Worm (Caenorhabditis elegans) whole organism, L1 larva: ENCODE data around the gene F44G4.6.

Experiments used
- C04F5.9 ChIP-seq: sonication (generic microtip); optimal IDR thresholded peaks from 2 replicates; lab custom pipeline; 2016; ENCODE audit warnings: missing genetic modification characterization, missing compliant biosample characterization
- C34B4.2 ChIP-seq: sonication (generic microtip); optimal IDR thresholded peaks from 2 replicates; lab custom pipeline; 2017; ENCODE audit warnings: mild to moderate bottlenecking, missing genetic modification characterization, missing compliant biosample characterization
- F16B12.6 ChIP-seq: fragments of 150-350 bp; optimal IDR thresholded peaks from 2 replicates; lab custom pipeline; 2014; ENCODE audit warnings: missing biosample characterization, missing genetic modification characterization
- Y116A8C.19 ChIP-seq: sonication (generic microtip); optimal IDR thresholded peaks from 2 replicates; lab custom pipeline; 2016; ENCODE audit warnings: missing compliant biosample characterization, missing genetic modification characterization, borderline replicate concordance
- aha-1 ChIP-seq: fragments of 150-350 bp; optimal IDR thresholded peaks from 2 replicates; lab custom pipeline; 2014; ENCODE audit warnings: missing biosample characterization, missing genetic modification characterization
- aly-2 ChIP-seq: fragments of 150-350 bp; optimal IDR thresholded peaks from 2 replicates; lab custom pipeline; 2014; ENCODE audit warnings: missing biosample characterization, missing genetic modification characterization
- ama-1 ChIP-seq: fragments of 150-350 bp; optimal IDR thresholded peaks from 2 replicates; lab custom pipeline; 2014
- blmp-1 ChIP-seq: fragments of 150-350 bp; optimal IDR thresholded peaks from 2 replicates; lab custom pipeline; 2014; ENCODE audit warnings: missing biosample characterization, missing genetic modification characterization
- ceh-63 ChIP-seq: fragments of 200-800 bp; sonication (Bioruptor generic); optimal IDR thresholded peaks from 2 replicates; lab custom pipeline; 2018; ENCODE audit warnings: mild to moderate bottlenecking, missing genetic modification characterization, missing compliant biosample characterization
- ceh-82 ChIP-seq, 3 experiments: fragments of 150-350 bp in 1 of 3; sonication (generic microtip) in 2 of 3; optimal IDR thresholded peaks; 2 replicates each; lab custom pipeline; 2014 to 2017; ENCODE audit warnings: missing biosample characterization in 3 of 3, missing genetic modification characterization in 3 of 3
- ceh-88 ChIP-seq: fragments of 200-800 bp; sonication (Bioruptor generic); IDR thresholded peaks from 2 replicates; pipeline ENCODE4 v1.3.6; 2022; ENCODE audit warnings: missing genetic modification characterization, missing compliant biosample characterization
- efl-1 ChIP-seq, 4 experiments: fragments of 150-350 bp; optimal IDR thresholded peaks in 3 of 4; peaks in 1 of 4; 1 replicate in 1 of 4; 2 replicates in 3 of 4; lab custom pipeline; 2014; ENCODE audit warnings: missing biosample characterization in 2 of 4, missing genetic modification characterization in 2 of 4, missing genetic modification reagents in 2 of 4
- elt-2 ChIP-seq: sonication (generic microtip); optimal IDR thresholded peaks from 2 replicates; lab custom pipeline; 2016; ENCODE audit warnings: missing genetic modification characterization, mild to moderate bottlenecking, inconsistent platforms, missing compliant biosample characterization, missing genetic modification reagents
- elt-3 ChIP-seq, 6 experiments: fragments of 150-350 bp in 1 of 6; sonication (generic microtip); optimal IDR thresholded peaks; 2 replicates each; lab custom pipeline; 2017 to 2018; ENCODE audit warnings: missing biosample characterization in 6 of 6, missing genetic modification characterization in 6 of 6, inconsistent platforms in 1 of 6
- ets-5 ChIP-seq: fragments of 200-800 bp; sonication (Bioruptor generic); IDR thresholded peaks from 2 replicates; pipeline ENCODE4 v1.3.6; 2022; ENCODE audit warnings: missing genetic modification characterization, missing compliant biosample characterization
- fkh-10 ChIP-seq: sonication (generic microtip); optimal IDR thresholded peaks from 2 replicates; lab custom pipeline; 2017; ENCODE audit warnings: missing biosample characterization, missing genetic modification reagents, missing genetic modification characterization
- fkh-4 ChIP-seq: sonication (generic microtip); optimal IDR thresholded peaks from 2 replicates; lab custom pipeline; 2016; ENCODE audit warnings: missing compliant biosample characterization, missing genetic modification characterization, borderline replicate concordance
- fkh-8 ChIP-seq: sonication (generic microtip); optimal IDR thresholded peaks from 2 replicates; lab custom pipeline; 2016; ENCODE audit warnings: mild to moderate bottlenecking, missing genetic modification characterization, missing compliant biosample characterization
- fos-1 ChIP-seq: fragments of 150-350 bp; optimal IDR thresholded peaks from 2 replicates; lab custom pipeline; 2014; ENCODE audit warnings: missing biosample characterization, missing genetic modification characterization
- grh-1 ChIP-seq: fragments of 200-800 bp; sonication (Bioruptor generic); IDR thresholded peaks from 2 replicates; pipeline ENCODE4 v1.3.6; 2022; ENCODE audit warnings: missing genetic modification reagents, missing genetic modification characterization, missing compliant biosample characterization
- hpl-2 ChIP-seq: fragments of 150-350 bp; optimal IDR thresholded peaks from 2 replicates; lab custom pipeline; 2014; ENCODE audit warnings: missing biosample characterization, missing genetic modification reagents, missing genetic modification characterization
- irx-1 ChIP-seq: sonication (generic microtip); optimal IDR thresholded peaks from 2 replicates; lab custom pipeline; 2016; ENCODE audit warnings: missing genetic modification characterization, missing compliant biosample characterization
- isw-1 ChIP-seq: fragments of 200-800 bp; sonication (Bioruptor generic); IDR thresholded peaks from 2 replicates; pipeline ENCODE4 v1.3.6; 2022; ENCODE audit warnings: missing genetic modification characterization, missing compliant biosample characterization
- jun-1 ChIP-seq: fragments of 150-350 bp; optimal IDR thresholded peaks from 2 replicates; lab custom pipeline; 2014; ENCODE audit warnings: missing biosample characterization, missing genetic modification reagents, missing genetic modification characterization
- lin-14 ChIP-seq: fragments of 200-800 bp; sonication (Bioruptor generic); optimal IDR thresholded peaks from 2 replicates; lab custom pipeline; 2018; ENCODE audit warnings: mild to moderate bottlenecking, missing genetic modification characterization, moderate library complexity, missing compliant biosample characterization
- lin-15B ChIP-seq: fragments of 150-350 bp; sonication (generic microtip); optimal IDR thresholded peaks from 3 replicates; lab custom pipeline; 2014; ENCODE audit warnings: missing biosample characterization, missing genetic modification characterization
- lin-35 ChIP-seq, 2 experiments: fragments of 150-350 bp; optimal IDR thresholded peaks; 2 replicates each; lab custom pipeline; 2014; ENCODE audit warnings: missing biosample characterization in 2 of 2, missing genetic modification characterization in 2 of 2, missing genetic modification reagents in 2 of 2
- mep-1 ChIP-seq: fragments of 150-350 bp; optimal IDR thresholded peaks from 2 replicates; lab custom pipeline; 2014; ENCODE audit warnings: missing biosample characterization, missing genetic modification characterization
- nhr-11 ChIP-seq: fragments of 150-350 bp; optimal IDR thresholded peaks from 2 replicates; lab custom pipeline; 2014; ENCODE audit warnings: missing biosample characterization, missing genetic modification characterization
- nhr-12 ChIP-seq: sonication (generic microtip); optimal IDR thresholded peaks from 2 replicates; lab custom pipeline; 2017; ENCODE audit warnings: missing biosample characterization, missing genetic modification characterization
- nhr-20 ChIP-seq: sonication (generic microtip); optimal IDR thresholded peaks from 2 replicates; lab custom pipeline; 2016; ENCODE audit warnings: mild to moderate bottlenecking, missing genetic modification characterization, missing compliant biosample characterization
- nhr-237 ChIP-seq: fragments of 150-350 bp; optimal IDR thresholded peaks from 2 replicates; lab custom pipeline; 2014; ENCODE audit warnings: missing biosample characterization, missing genetic modification characterization
- nhr-28 ChIP-seq: fragments of 150-350 bp; optimal IDR thresholded peaks from 2 replicates; lab custom pipeline; 2014; ENCODE audit warnings: missing biosample characterization, missing genetic modification characterization
- nhr-47 ChIP-seq: sonication (generic microtip); optimal IDR thresholded peaks from 2 replicates; lab custom pipeline; 2016; ENCODE audit warnings: mild to moderate bottlenecking, missing genetic modification characterization, moderate library complexity, missing compliant biosample characterization
- nhr-71 ChIP-seq: sonication (generic microtip); optimal IDR thresholded peaks from 2 replicates; lab custom pipeline; 2016; ENCODE audit warnings: mild to moderate bottlenecking, missing genetic modification characterization, moderate library complexity, missing compliant biosample characterization
- nhr-77 ChIP-seq: fragments of 150-350 bp; optimal IDR thresholded peaks from 2 replicates; lab custom pipeline; 2014; ENCODE audit warnings: missing biosample characterization, missing genetic modification characterization
- nhr-84 ChIP-seq: sonication (generic microtip); optimal IDR thresholded peaks from 2 replicates; lab custom pipeline; 2017; ENCODE audit warnings: missing biosample characterization, missing genetic modification characterization
- nhr-85 ChIP-seq: sonication (generic microtip); peaks from one replicate; lab custom pipeline; 2016; ENCODE audit warnings: missing genetic modification characterization, inconsistent platforms, missing compliant biosample characterization
- nhr-90 ChIP-seq: sonication (generic microtip); optimal IDR thresholded peaks from 2 replicates; lab custom pipeline; 2016; ENCODE audit warnings: mild to moderate bottlenecking, missing genetic modification characterization, missing compliant biosample characterization; ENCODE audit not compliant: poor library complexity
- pag-3 ChIP-seq: sonication (generic microtip); optimal IDR thresholded peaks from 2 replicates; lab custom pipeline; 2017; ENCODE audit warnings: missing genetic modification characterization, mild to moderate bottlenecking, missing compliant biosample characterization, antibody characterized with exemption, borderline replicate concordance; ENCODE audit not compliant: insufficient read depth
- pax-3 ChIP-seq: fragments of 200-800 bp; sonication (Bioruptor generic); optimal IDR thresholded peaks from 2 replicates; lab custom pipeline; 2018; ENCODE audit warnings: mild to moderate bottlenecking, missing genetic modification characterization, moderate library complexity, missing compliant biosample characterization
- pqm-1 ChIP-seq: sonication (generic microtip); optimal IDR thresholded peaks from 3 replicates; lab custom pipeline; 2017; ENCODE audit warnings: missing biosample characterization, missing genetic modification characterization
- skn-1 ChIP-seq: fragments of 150-350 bp; optimal IDR thresholded peaks from 2 replicates; lab custom pipeline; 2014; ENCODE audit warnings: missing biosample characterization, missing genetic modification characterization
- snpc-4 ChIP-seq: fragments of 150-350 bp; optimal IDR thresholded peaks from 2 replicates; lab custom pipeline; 2014; ENCODE audit warnings: missing biosample characterization, missing genetic modification characterization
- sox-4 ChIP-seq: sonication (generic microtip); optimal IDR thresholded peaks from 2 replicates; lab custom pipeline; 2016; ENCODE audit warnings: missing genetic modification characterization, missing compliant biosample characterization
- sptf-1 ChIP-seq: fragments of 150-350 bp; optimal IDR thresholded peaks from 2 replicates; lab custom pipeline; 2014; ENCODE audit warnings: missing biosample characterization, missing genetic modification characterization
- sup-37 ChIP-seq: fragments of 200-800 bp; sonication (Bioruptor generic); optimal IDR thresholded peaks from 2 replicates; lab custom pipeline; 2018; ENCODE audit warnings: mild to moderate bottlenecking, missing genetic modification characterization, missing compliant biosample characterization
- swsn-7 ChIP-seq: sonication (generic microtip); optimal IDR thresholded peaks from 2 replicates; lab custom pipeline; 2016; ENCODE audit warnings: missing genetic modification characterization, missing compliant biosample characterization
- unc-130 ChIP-seq: fragments of 150-350 bp; optimal IDR thresholded peaks from 2 replicates; lab custom pipeline; 2017; ENCODE audit warnings: missing biosample characterization, missing genetic modification characterization, inconsistent platforms
- unc-62 ChIP-seq: fragments of 150-350 bp; optimal IDR thresholded peaks from 2 replicates; lab custom pipeline; 2014; ENCODE audit warnings: missing biosample characterization, missing genetic modification reagents, missing genetic modification characterization
- unc-86 ChIP-seq: sonication (generic microtip); optimal IDR thresholded peaks from 2 replicates; lab custom pipeline; 2016; ENCODE audit warnings: missing genetic modification characterization, missing compliant biosample characterization
- unc-98 ChIP-seq: fragments of 200-800 bp; sonication (Bioruptor generic); IDR thresholded peaks from 2 replicates; pipeline ENCODE4 v1.3.6; 2022; ENCODE audit warnings: missing genetic modification characterization, missing compliant biosample characterization
- xbp-1 ChIP-seq: sonication (generic microtip); optimal IDR thresholded peaks from 2 replicates; lab custom pipeline; 2016; ENCODE audit warnings: missing genetic modification characterization, missing compliant biosample characterization
- zag-1 ChIP-seq: fragments of 150-350 bp; optimal IDR thresholded peaks from 2 replicates; lab custom pipeline; 2014; ENCODE audit warnings: missing biosample characterization, missing genetic modification characterization
- ztf-11 ChIP-seq, 2 experiments: sonication (generic microtip); optimal IDR thresholded peaks; 2 replicates each; lab custom pipeline; 2016 to 2017; ENCODE audit warnings: missing genetic modification characterization in 2 of 2, missing biosample characterization in 1 of 2, missing compliant biosample characterization in 1 of 2

The F44G4.6 gene

ce11 chrII:9013341-9013740 lies 11.7 kb upstream of the F44G4.6 start (continued):
- TF ChIP-seq sptf-1 (tag; lab: Kevin White, UChicago), result no peak
- no peak for TF ChIP-seq isw-1 (GFP tag; lab: Robert Waterston, UW)
- TF ChIP-seq Y116A8C.19 (tag; lab: Kevin White, UChicago), result no peak
- no peak for TF ChIP-seq nhr-85 (tag; lab: Kevin White, UChicago)
- no peak for TF ChIP-seq pqm-1 (tag; lab: Kevin White, UChicago)
- no peak for TF ChIP-seq lin-35 (GFP tag; optimal IDR thresholded peaks at IDR 0.05; lab: Kevin White, UChicago)
- no peak for TF ChIP-seq jun-1
- no peak for TF ChIP-seq skn-1 (tag; lab: Kevin White, UChicago)
- no peak for TF ChIP-seq unc-98 (GFP tag; lab: Robert Waterston, UW)
- no peak for TF ChIP-seq unc-86 (tag; lab: Kevin White, UChicago)
- TF ChIP-seq nhr-28, result no peak
- TF ChIP-seq mep-1, result no peak
- no peak for TF ChIP-seq unc-130
- TF ChIP-seq elt-2 (tag; lab: Kevin White, UChicago), result no peak
- no peak for TF ChIP-seq ceh-88 (GFP tag; lab: Robert Waterston, UW)
- TF ChIP-seq ama-1 (lab: Kevin White, UChicago), result no peak
- TF ChIP-seq nhr-12 (tag; lab: Kevin White, UChicago), result no peak
- no peak for TF ChIP-seq nhr-77 (tag; lab: Kevin White, UChicago)
- peak; percentile 16 for TF ChIP-seq swsn-7
- TF ChIP-seq hpl-2 (GFP tag; lab: Kevin White, UChicago), result no peak
- TF ChIP-seq fos-1 (tag; lab: Kevin White, UChicago), result no peak
- peak; percentile 49 for TF ChIP-seq nhr-71 (tag; lab: Kevin White, UChicago)
- no peak for TF ChIP-seq sup-37 (GFP tag; lab: Kevin White, UChicago)
- TF ChIP-seq C34B4.2, result no peak
- TF ChIP-seq nhr-47 (tag; lab: Kevin White, UChicago), result peak; percentile 19
- no peak for TF ChIP-seq ztf-11 (tag; optimal IDR thresholded peaks at IDR 0.05; lab: Kevin White, UChicago)
- no peak for TF ChIP-seq ceh-63
- TF ChIP-seq grh-1, result no peak
- peak; percentile 1 for TF ChIP-seq irx-1
- no peak for TF ChIP-seq aha-1 (tag; lab: Kevin White, UChicago)
- no peak for TF ChIP-seq pax-3 (tag; lab: Kevin White, UChicago)
- TF ChIP-seq xbp-1 (tag; lab: Kevin White, UChicago), result peak; percentile 30
- TF ChIP-seq efl-1 (optimal IDR thresholded peaks at IDR 0.05; lab: Kevin White, UChicago), result no peak
- TF ChIP-seq efl-1 (GFP tag; optimal IDR thresholded peaks at IDR 0.05 in 1 of 2; lab: Kevin White, UChicago), result peak in 1 of 2 experiments; percentile 93
- peak; percentile 67 for TF ChIP-seq lin-14 (GFP tag; lab: Kevin White, UChicago)
- TF ChIP-seq snpc-4 (tag; lab: Kevin White, UChicago), result no peak
- TF ChIP-seq fkh-8, result peak; percentile 67
- TF ChIP-seq nhr-90 (tag; lab: Kevin White, UChicago), result no peak
- TF ChIP-seq blmp-1, result no peak
- no peak for TF ChIP-seq nhr-84 (tag; lab: Kevin White, UChicago)
- no peak for TF ChIP-seq zag-1 (tag; lab: Kevin White, UChicago)
- TF ChIP-seq lin-15B, result no peak
- TF ChIP-seq sox-4, result no peak
- no peak for TF ChIP-seq ets-5 (GFP tag; lab: Robert Waterston, UW)
- TF ChIP-seq fkh-10 (GFP tag; lab: Kevin White, UChicago), result no peak
- no peak for TF ChIP-seq nhr-11
- no peak for TF ChIP-seq C04F5.9
- TF ChIP-seq nhr-20 (tag; lab: Kevin White, UChicago), result peak; percentile 14
- no peak for TF ChIP-seq unc-62 (GFP tag; lab: Kevin White, UChicago)
- TF ChIP-seq aly-2 (tag; lab: Kevin White, UChicago), result no peak
- TF ChIP-seq fkh-4, result no peak
- no peak for TF ChIP-seq ceh-82 (tag; optimal IDR thresholded peaks at IDR 0.05; lab: Kevin White, UChicago)
- TF ChIP-seq pag-3 (tag; lab: Kevin White, UChicago), result no peak
- TF ChIP-seq nhr-237 (tag; lab: Kevin White, UChicago), result no peak
- no peak for TF ChIP-seq elt-3 (tag; optimal IDR thresholded peaks at IDR 0.05; lab: Kevin White, UChicago)
- TF ChIP-seq F16B12.6, result no peak
